Fruit fly (Drosophila melanogaster) whole organism, embryonic: ENCODE results near the gene PolQ.
A peak's percentile ranks its signal among the peaks of the same experiment; 100 is the strongest.

ENCODE experiments used
- Antp ChIP-seq: fragments of 200-800 bp; sonication (Bioruptor generic); optimal IDR thresholded peaks from 3 replicates; lab custom pipeline; 2016; ENCODE audit warnings: missing biosample characterization, missing genetic modification characterization
- Asciz ChIP-seq: fragments of 200-800 bp; sonication (Bioruptor generic); optimal IDR thresholded peaks from 2 replicates; lab custom pipeline; 2017; ENCODE audit warnings: missing biosample characterization, mild to moderate bottlenecking, missing genetic modification characterization, missing genetic modification reagents
- Bdp1 ChIP-seq: fragments of 200-800 bp; sonication (Bioruptor generic); optimal IDR thresholded peaks from 3 replicates; lab custom pipeline; 2016; ENCODE audit warnings: missing biosample characterization, missing genetic modification characterization
- CG10654 ChIP-seq: fragments of 200-800 bp; sonication (Bioruptor generic); optimal IDR thresholded peaks from 2 replicates; lab custom pipeline; 2016; ENCODE audit warnings: missing biosample characterization, missing genetic modification characterization
- CG11093 ChIP-seq: fragments of 200-800 bp; sonication (Bioruptor generic); IDR thresholded peaks from 3 replicates; pipeline ENCODE4 v1.3.6; 2022; ENCODE audit warnings: missing biosample characterization, missing genetic modification characterization
- CG11456 ChIP-seq: fragments of 200-800 bp; sonication (Bioruptor generic); IDR thresholded peaks from 3 replicates; pipeline ENCODE4 v1.3.6; 2022; ENCODE audit warnings: missing biosample characterization, missing genetic modification characterization
- CG11723 ChIP-seq: fragments of 200-800 bp; sonication (Bioruptor generic); optimal IDR thresholded peaks from 2 replicates; lab custom pipeline; 2017; ENCODE audit warnings: missing biosample characterization, mild to moderate bottlenecking, missing genetic modification characterization
- CG14050 ChIP-seq: fragments of 200-800 bp; sonication (Bioruptor generic); IDR thresholded peaks from 3 replicates; pipeline ENCODE4 v1.3.6; 2022; ENCODE audit warnings: missing biosample characterization, missing genetic modification characterization
- CG16813 ChIP-seq: fragments of 200-800 bp; sonication (Bioruptor generic); IDR thresholded peaks from 3 replicates; pipeline ENCODE4 v1.3.6; 2022; ENCODE audit warnings: missing biosample characterization, missing genetic modification characterization; ENCODE audit not compliant: partially characterized antibody
- CG17829 ChIP-seq: fragments of 200-800 bp; optimal IDR thresholded peaks from 2 replicates; lab custom pipeline; 2019; ENCODE audit warnings: missing biosample characterization, mild to moderate bottlenecking, missing genetic modification characterization, moderate library complexity
- CG2678 ChIP-seq: fragments of 200-800 bp; sonication (Bioruptor generic); optimal IDR thresholded peaks from 3 replicates; lab custom pipeline; 2019; ENCODE audit warnings: missing biosample characterization, mild to moderate bottlenecking, missing genetic modification characterization, moderate library complexity
- CG30403 ChIP-seq: fragments of 200-800 bp; sonication (Bioruptor generic); optimal IDR thresholded peaks from 3 replicates; lab custom pipeline; 2016; ENCODE audit warnings: missing biosample characterization, missing genetic modification characterization
- CG31441 ChIP-seq: fragments of 200-800 bp; sonication (Bioruptor generic); IDR thresholded peaks from 2 replicates; pipeline ENCODE4 v1.3.6; 2022; ENCODE audit warnings: missing biosample characterization, missing genetic modification characterization
- CG4730 ChIP-seq: fragments of 200-800 bp; sonication (Bioruptor generic); IDR thresholded peaks from 2 replicates; pipeline ENCODE4 v1.3.6; 2022; ENCODE audit warnings: missing biosample characterization, missing genetic modification characterization
- CG4820 ChIP-seq: fragments of 200-800 bp; sonication (Bioruptor generic); optimal IDR thresholded peaks from 3 replicates; lab custom pipeline; 2016; ENCODE audit warnings: missing biosample characterization, missing genetic modification characterization
- CG6175 ChIP-seq: fragments of 200-800 bp; sonication (Bioruptor generic); IDR thresholded peaks from 3 replicates; pipeline ENCODE4 v1.3.6; 2022; ENCODE audit warnings: missing biosample characterization, missing genetic modification characterization
- CG7372 ChIP-seq: fragments of 200-800 bp; sonication (Bioruptor generic); IDR thresholded peaks from 2 replicates; pipeline ENCODE4 v1.3.6; 2022; ENCODE audit warnings: missing biosample characterization, missing genetic modification characterization
- CG7963 ChIP-seq: fragments of 200-800 bp; sonication (Bioruptor generic); IDR thresholded peaks from 3 replicates; pipeline ENCODE4 v1.3.6; 2022; ENCODE audit warnings: missing biosample characterization, missing genetic modification characterization; ENCODE audit not compliant: partially characterized antibody
- CG7987 ChIP-seq: fragments of 200-800 bp; sonication (Bioruptor generic); optimal IDR thresholded peaks from 2 replicates; lab custom pipeline; 2018; ENCODE audit warnings: missing biosample characterization, mild to moderate bottlenecking, missing genetic modification characterization, moderate library complexity
- CG8290 ChIP-seq, 3 experiments: fragments of 200-800 bp; sonication (Bioruptor generic); optimal IDR thresholded peaks; 2 replicates each; lab custom pipeline; 2016 to 2019; ENCODE audit warnings: missing biosample characterization in 3 of 3, missing genetic modification characterization in 3 of 3, mild to moderate bottlenecking in 2 of 3, moderate library complexity in 1 of 3
- CG8478 ChIP-seq: fragments of >200 bp; optimal IDR thresholded peaks from 2 replicates; lab custom pipeline; 2018
- CkIIα-i1 ChIP-seq: fragments of 200-800 bp; sonication (Bioruptor generic); IDR thresholded peaks from 2 replicates; pipeline ENCODE4 v1.3.6; 2022; ENCODE audit warnings: missing biosample characterization, missing genetic modification characterization
- Dek ChIP-seq: fragments of 200-800 bp; sonication (Bioruptor generic); optimal IDR thresholded peaks from 3 replicates; lab custom pipeline; 2019; ENCODE audit warnings: missing biosample characterization, mild to moderate bottlenecking, missing genetic modification characterization, moderate library complexity
- Ets97D ChIP-seq: fragments of 200-800 bp; sonication (Bioruptor generic); optimal IDR thresholded peaks from 3 replicates; lab custom pipeline; 2016; ENCODE audit warnings: missing biosample characterization, missing genetic modification characterization
- Hmr ChIP-seq: fragments of 200-800 bp; sonication (Bioruptor generic); optimal IDR thresholded peaks from 3 replicates; lab custom pipeline; 2017; ENCODE audit warnings: mild to moderate bottlenecking, missing biosample characterization, missing genetic modification reagents, missing genetic modification characterization
- Hr39 ChIP-seq: fragments of >200 bp; optimal IDR thresholded peaks from 2 replicates; lab custom pipeline; 2017
- Lhr ChIP-seq: fragments of 200-800 bp; sonication (Bioruptor generic); optimal IDR thresholded peaks from 3 replicates; lab custom pipeline; 2017; ENCODE audit warnings: mild to moderate bottlenecking, missing biosample characterization, missing genetic modification reagents, missing genetic modification characterization
- Lpt ChIP-seq: fragments of >200 bp; optimal IDR thresholded peaks from 2 replicates; lab custom pipeline; 2018; ENCODE audit warnings: missing biosample characterization, missing genetic modification characterization
- MTF-1 ChIP-seq: fragments of 200-800 bp; sonication (Bioruptor generic); optimal IDR thresholded peaks from 2 replicates; lab custom pipeline; 2018; ENCODE audit warnings: missing biosample characterization, mild to moderate bottlenecking, missing genetic modification characterization, borderline replicate concordance
- Mrtf ChIP-seq: fragments of 200-800 bp; sonication (Bioruptor generic); IDR thresholded peaks from 3 replicates; pipeline ENCODE4 v1.3.6; 2022; ENCODE audit warnings: missing biosample characterization, missing genetic modification characterization
- Nf-YA ChIP-seq: fragments of 200-800 bp; sonication (Bioruptor generic); IDR thresholded peaks from 2 replicates; pipeline ENCODE4 v1.3.6; 2022; ENCODE audit warnings: missing biosample characterization, missing genetic modification characterization
- Opbp ChIP-seq: fragments of 200-800 bp; sonication (Bioruptor generic); IDR thresholded peaks from 3 replicates; pipeline ENCODE4 v1.3.6; 2022; ENCODE audit warnings: missing biosample characterization, missing genetic modification characterization; ENCODE audit not compliant: partially characterized antibody
- Scr ChIP-seq: fragments of 200-800 bp; sonication (Bioruptor generic); IDR thresholded peaks from 2 replicates; pipeline ENCODE4 v1.3.6; 2022; ENCODE audit warnings: missing biosample characterization, missing genetic modification characterization; ENCODE audit not compliant: partially characterized antibody
- Sry-β ChIP-seq: fragments of 200-800 bp; sonication (Bioruptor generic); optimal IDR thresholded peaks from 2 replicates; lab custom pipeline; 2018; ENCODE audit warnings: missing biosample characterization, mild to moderate bottlenecking, missing genetic modification characterization, moderate library complexity
- abd-A ChIP-seq: fragments of 200-800 bp; sonication (Bioruptor generic); optimal IDR thresholded peaks from 3 replicates; lab custom pipeline; 2019; ENCODE audit warnings: missing biosample characterization, mild to moderate bottlenecking, missing genetic modification characterization, moderate library complexity
- ap ChIP-seq: fragments of 200-800 bp; sonication (Bioruptor generic); IDR thresholded peaks from 2 replicates; pipeline ENCODE4 v1.3.6; 2022; ENCODE audit warnings: missing biosample characterization, missing genetic modification characterization
- ato ChIP-seq: fragments of 200-800 bp; sonication (Bioruptor generic); IDR thresholded peaks from 2 replicates; pipeline ENCODE4 v1.3.6; 2022; ENCODE audit warnings: missing biosample characterization, missing genetic modification characterization; ENCODE audit not compliant: partially characterized antibody
- crp ChIP-seq, 2 experiments: fragments of 200-800 bp; sonication (Bioruptor generic); optimal IDR thresholded peaks; 2 replicates in 1 of 2; 3 replicates in 1 of 2; lab custom pipeline; 2017; ENCODE audit warnings: missing biosample characterization in 2 of 2, missing genetic modification characterization in 2 of 2, mild to moderate bottlenecking in 1 of 2, moderate library complexity in 1 of 2
- dan ChIP-seq: fragments of 200-800 bp; sonication (Bioruptor generic); IDR thresholded peaks from 2 replicates; pipeline ENCODE4 v1.3.6; 2022; ENCODE audit warnings: missing biosample characterization, missing genetic modification characterization
- inv ChIP-seq: fragments of 200-800 bp; sonication (Bioruptor generic); IDR thresholded peaks from 2 replicates; pipeline ENCODE4 v1.3.6; 2022; ENCODE audit warnings: missing biosample characterization, missing genetic modification characterization; ENCODE audit not compliant: partially characterized antibody
- ken ChIP-seq: fragments of 200-800 bp; sonication (Bioruptor generic); IDR thresholded peaks from 3 replicates; pipeline ENCODE4 v1.3.6; 2022; ENCODE audit warnings: missing biosample characterization, missing genetic modification characterization
- lab ChIP-seq: fragments of 200-800 bp; sonication (Bioruptor generic); optimal IDR thresholded peaks from 3 replicates; lab custom pipeline; 2017; ENCODE audit warnings: missing biosample characterization, missing genetic modification characterization, mild to moderate bottlenecking, moderate library complexity, missing genetic modification reagents
- mirr ChIP-seq: fragments of 200-800 bp; sonication (Bioruptor generic); optimal IDR thresholded peaks from 3 replicates; lab custom pipeline; 2018; ENCODE audit warnings: missing biosample characterization, mild to moderate bottlenecking, missing genetic modification characterization
- pzg ChIP-seq: fragments of 200-800 bp; sonication (Bioruptor generic); optimal IDR thresholded peaks from 3 replicates; lab custom pipeline; 2018; ENCODE audit warnings: missing biosample characterization, mild to moderate bottlenecking, missing genetic modification characterization, moderate library complexity
- repo ChIP-seq: fragments of 200-800 bp; sonication (Bioruptor generic); optimal IDR thresholded peaks from 2 replicates; lab custom pipeline; 2016; ENCODE audit warnings: missing biosample characterization, missing genetic modification characterization
- row ChIP-seq: fragments of 200-800 bp; sonication (Bioruptor generic); IDR thresholded peaks from 3 replicates; pipeline ENCODE4 v1.3.6; 2022; ENCODE audit warnings: missing biosample characterization, missing genetic modification characterization
- sc ChIP-seq, 3 experiments: fragments of >200 bp in 2 of 3; fragments of 200-800 bp in 1 of 3; sonication (Bioruptor generic) in 1 of 3; optimal IDR thresholded peaks; 2 replicates in 2 of 3; 3 replicates in 1 of 3; lab custom pipeline; 2017; ENCODE audit warnings: mild to moderate bottlenecking in 1 of 3, missing biosample characterization in 1 of 3, missing genetic modification characterization in 1 of 3, missing genetic modification reagents in 1 of 3
- sug ChIP-seq: fragments of 200-800 bp; optimal IDR thresholded peaks from 2 replicates; lab custom pipeline; 2019; ENCODE audit warnings: missing biosample characterization, mild to moderate bottlenecking, missing genetic modification characterization, moderate library complexity

Gene PolQ

DNA sequence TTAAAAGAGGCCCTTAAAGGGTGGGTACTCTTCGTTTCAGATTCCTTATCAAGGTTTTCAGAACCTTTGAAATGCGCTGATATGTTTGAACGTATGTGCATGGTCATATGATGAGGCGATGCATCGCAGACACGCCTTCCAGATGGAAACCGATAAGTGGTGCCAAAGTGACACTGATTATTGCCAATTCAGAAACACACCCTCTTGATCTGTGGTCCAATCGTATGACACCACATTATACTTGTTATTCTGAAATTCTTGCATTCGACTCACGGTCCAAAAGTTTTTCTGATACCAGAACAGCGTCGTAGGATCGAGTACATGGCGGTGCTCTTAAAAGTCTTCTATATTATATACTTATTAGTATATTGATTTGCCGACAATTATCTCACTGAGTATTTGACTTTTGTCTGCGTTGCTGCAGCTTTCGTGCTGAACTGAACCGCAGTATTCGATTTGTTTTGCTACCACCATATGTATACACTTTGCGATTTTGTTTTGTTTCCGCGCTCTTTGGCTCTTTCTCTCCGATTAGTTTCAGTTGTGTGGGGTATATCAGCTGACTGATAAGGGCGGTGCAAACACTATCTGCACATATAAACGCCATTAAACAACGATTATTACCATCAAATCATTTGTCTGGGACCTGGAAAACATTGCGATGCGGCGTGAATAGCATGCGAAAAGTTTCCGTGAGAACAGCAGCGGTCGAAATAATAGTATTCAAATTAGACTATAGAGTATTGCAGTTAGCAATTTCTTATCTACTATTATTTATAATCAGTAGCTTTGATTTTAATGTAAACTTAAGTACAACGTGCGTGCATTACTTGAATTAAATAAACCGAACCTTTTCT lies 8.5 kb upstream of the PolQ start (continued):
- TF ChIP-seq CG10654 (no peak), CG7372 (GFP tag; lab: Robert Waterston, UW) (no peak), MTF-1 (GFP tag; lab: Kevin White, UChicago) (no peak), mirr (peak; percentile 56), Ets97D (GFP tag; lab: Kevin White, UChicago) (no peak), CG8478 (lab: Kevin White, UChicago) (no peak), Antp (GFP tag; lab: Kevin White, UChicago) (no peak), CkIIα-i1 (no peak), Lhr (no peak), pzg (GFP tag; lab: Kevin White, UChicago) (no peak), crp (GFP tag; optimal IDR thresholded peaks at IDR 0.05; lab: Kevin White, UChicago) (peak in 1 of 2 experiments; percentile 0), Mrtf (no peak), CG31441 (GFP tag; lab: Robert Waterston, UW) (no peak), Hmr (GFP tag; lab: Kevin White, UChicago) (peak; percentile 10), sc (optimal IDR thresholded peaks at IDR 0.05; lab: Kevin White, UChicago) (no peak), sc (GFP tag; optimal IDR thresholded peaks at IDR 0.05; lab: Kevin White, UChicago) (no peak), ap (GFP tag; lab: Robert Waterston, UW) (no peak), CG4820 (no peak), row (GFP tag; lab: Robert Waterston, UW) (peak; percentile 23; the same call in 1 of the 3 replicates), CG30403 (GFP tag; lab: Kevin White, UChicago) (peak; percentile 1), CG16813 (GFP tag; lab: Robert Waterston, UW) (no peak), Dek (tag; lab: Kevin White, UChicago) (no peak), ken (no peak), Sry-β (GFP tag; lab: Kevin White, UChicago) (no peak), CG2678 (tag; lab: Kevin White, UChicago) (peak; percentile 29), abd-A (tag; lab: Kevin White, UChicago) (no peak), Hr39 (lab: Kevin White, UChicago) (no peak), lab (peak; percentile 40), Opbp (GFP tag; lab: Robert Waterston, UW) (no peak), Scr (GFP tag; lab: Robert Waterston, UW) (no peak), CG14050 (GFP tag; lab: Robert Waterston, UW) (no peak), CG7987 (GFP tag; lab: Kevin White, UChicago) (peak; percentile 50), Bdp1 (GFP tag; lab: Kevin White, UChicago) (no peak), ato (GFP tag; lab: Robert Waterston, UW) (no peak), dan (GFP tag; lab: Robert Waterston, UW) (no peak), CG4730 (GFP tag; lab: Robert Waterston, UW) (no peak), CG11723 (GFP tag; lab: Kevin White, UChicago) (no peak), Asciz (GFP tag; lab: Kevin White, UChicago) (no peak), CG17829 (no peak), Lpt (GFP tag; lab: Kevin White, UChicago) (no peak), CG7963 (GFP tag; lab: Robert Waterston, UW) (no peak), CG6175 (GFP tag; lab: Robert Waterston, UW) (no peak), repo (GFP tag; lab: Kevin White, UChicago) (no peak), sug (tag; lab: Kevin White, UChicago) (peak; percentile 80), inv (GFP tag; lab: Robert Waterston, UW) (no peak), CG11456 (GFP tag; lab: Robert Waterston, UW) (no peak), CG11093 (no peak), Nf-YA (GFP tag; lab: Robert Waterston, UW) (no peak), CG8290 (GFP tag; optimal IDR thresholded peaks at IDR 0.05; lab: Kevin White, UChicago) (no peak), CG8290 (tag; optimal IDR thresholded peaks at IDR 0.05; lab: Kevin White, UChicago) (peak in 1 of 2 experiments; percentile 56)
